Worm (Caenorhabditis elegans): ENCODE results near the gene C04E12.4.
A peak's percentile ranks its signal among the peaks of the same experiment; 100 is the strongest.

The C04E12.4 gene

ce11 chrV:3391005-3391404 is 28.4 kb downstream of the C04E12.4 start:
- TF ChIP-seq elt-1 (tag; optimal IDR thresholded peaks at IDR 0.05) = no peak
- peak; percentile 51 to 85 for TF ChIP-seq lsy-2 (tag; optimal IDR thresholded peaks at IDR 0.05)
- TF ChIP-seq ceh-82 (tag; optimal IDR thresholded peaks at IDR 0.05) = no peak
- no peak for TF ChIP-seq dmd-4 (tag; optimal IDR thresholded peaks at IDR 0.05)
- TF ChIP-seq nhr-77 (tag; optimal IDR thresholded peaks at IDR 0.05) = no peak
- TF ChIP-seq nhr-21 (tag; optimal IDR thresholded peaks at IDR 0.05) = peak; percentile 84
- no peak for TF ChIP-seq ztf-1 (GFP tag; conservative IDR thresholded peaks at IDR 0.05)
- TF ChIP-seq ZK546.5 (tag; optimal IDR thresholded peaks at IDR 0.05) = no peak
- TF ChIP-seq egl-27 (tag; optimal IDR thresholded peaks at IDR 0.05) = peak; percentile 90
- TF ChIP-seq elt-3 (tag; optimal IDR thresholded peaks at IDR 0.05) = no peak
- TF ChIP-seq alr-1 (tag; optimal IDR thresholded peaks at IDR 0.05) = no peak
- TF ChIP-seq ztf-11 (tag; optimal IDR thresholded peaks at IDR 0.05) = no peak
- peak; percentile 73 for TF ChIP-seq sem-4 (tag; optimal IDR thresholded peaks at IDR 0.05)
- TF ChIP-seq nhr-23 (tag; optimal IDR thresholded peaks at IDR 0.05) = no peak
- no peak for TF ChIP-seq ama-1 (optimal IDR thresholded peaks at IDR 0.05)
- TF ChIP-seq crh-2 (tag; optimal IDR thresholded peaks at IDR 0.05) = peak; percentile 84
- TF ChIP-seq sma-9 (GFP tag; optimal IDR thresholded peaks at IDR 0.05) = peak; percentile 99
- TF ChIP-seq sma-9 (tag; optimal IDR thresholded peaks at IDR 0.05) = peak; percentile 58
- peak; percentile 96 for TF ChIP-seq nhr-25 (tag; optimal IDR thresholded peaks at IDR 0.05)
- peak; percentile 29 for TF ChIP-seq blmp-1 (tag; optimal IDR thresholded peaks at IDR 0.05; ENCODE audit: insufficient read depth)
- TF ChIP-seq snpc-4 (tag; optimal IDR thresholded peaks at IDR 0.05) = peak; percentile 63
- no peak for TF ChIP-seq ztf-4 (tag; optimal IDR thresholded peaks at IDR 0.05)
- TF ChIP-seq aly-2 (tag; optimal IDR thresholded peaks at IDR 0.05) = no peak
- no peak for TF ChIP-seq nhr-10 (tag; optimal IDR thresholded peaks at IDR 0.05)
- peak; percentile 73 for TF ChIP-seq gmeb-1 (tag; optimal IDR thresholded peaks at IDR 0.05)
- peak; percentile 76 for TF ChIP-seq lin-13 (GFP tag; optimal IDR thresholded peaks at IDR 0.05)
- no peak for TF ChIP-seq unc-39 (tag; optimal IDR thresholded peaks at IDR 0.05)
- TF ChIP-seq zag-1 (tag; optimal IDR thresholded peaks at IDR 0.05) = peak; percentile 42
- no peak for TF ChIP-seq unc-62 (GFP tag; optimal IDR thresholded peaks at IDR 0.05)
- TF ChIP-seq unc-55 (GFP tag; optimal IDR thresholded peaks at IDR 0.05) = peak; percentile 63
- TF ChIP-seq mbf-1 (tag; optimal IDR thresholded peaks at IDR 0.05) = no peak
- TF ChIP-seq mdl-1 (tag; optimal IDR thresholded peaks at IDR 0.05) = peak in 1 of 2 experiments; percentile 60
- no peak for TF ChIP-seq nhr-11 (tag; optimal IDR thresholded peaks at IDR 0.05)
- TF ChIP-seq mab-5 (tag; optimal IDR thresholded peaks at IDR 0.05) = peak; percentile 18
- peak; percentile 89 for TF ChIP-seq fos-1 (tag; optimal IDR thresholded peaks at IDR 0.05)
- TF ChIP-seq peb-1 (tag; optimal IDR thresholded peaks at IDR 0.05) = no peak
- TF ChIP-seq nhr-129 (tag; optimal IDR thresholded peaks at IDR 0.05) = peak; percentile 89
- no peak for TF ChIP-seq skn-1 (tag; optimal IDR thresholded peaks at IDR 0.05)
- peak; percentile 56 for TF ChIP-seq Y55F3AM.14 (GFP tag; optimal IDR thresholded peaks at IDR 0.05)
- TF ChIP-seq sma-3 (GFP tag; optimal IDR thresholded peaks at IDR 0.05) = peak; percentile 88
- TF ChIP-seq nhr-12 (tag; optimal IDR thresholded peaks at IDR 0.05) = no peak
- TF ChIP-seq nhr-237 (tag; optimal IDR thresholded peaks at IDR 0.05) = no peak
- TF ChIP-seq nhr-6 (tag; optimal IDR thresholded peaks at IDR 0.05) = peak; percentile 83
- TF ChIP-seq lin-11 (tag; optimal IDR thresholded peaks at IDR 0.05) = peak; percentile 37
- TF ChIP-seq ceh-16 (tag; optimal IDR thresholded peaks at IDR 0.05) = no peak
- TF ChIP-seq R02D3.7 (tag; optimal IDR thresholded peaks at IDR 0.05) = no peak
- no peak for TF ChIP-seq lin-39 (tag; optimal IDR thresholded peaks at IDR 0.05)
- peak; percentile 90 for TF ChIP-seq F13H6.1 (tag; optimal IDR thresholded peaks at IDR 0.05)
- peak; percentile 86 for TF ChIP-seq C34F6.9 (tag; optimal IDR thresholded peaks at IDR 0.05)

Data from whole organism, L2 larva.